Fruit fly (Drosophila melanogaster) whole organism, adult: ENCODE measurements around the gene EMC2A.

Experiments
- CG11617 ChIP-seq: fragments of 200-800 bp; sonication (Bioruptor generic); optimal IDR thresholded peaks from 2 replicates; lab custom pipeline; 2017; ENCODE audit warnings: mild to moderate bottlenecking, missing biosample characterization, missing genetic modification reagents, missing genetic modification characterization
- CG12768 ChIP-seq: fragments of 200-800 bp; sonication (Bioruptor generic); optimal IDR thresholded peaks from 2 replicates; lab custom pipeline; 2017; ENCODE audit warnings: missing biosample characterization, missing genetic modification characterization, mild to moderate bottlenecking, moderate library complexity, missing genetic modification reagents
- CG14711 ChIP-seq: fragments of 200-800 bp; sonication (Bioruptor generic); optimal IDR thresholded peaks from 2 replicates; lab custom pipeline; 2018; ENCODE audit warnings: missing biosample characterization, mild to moderate bottlenecking, missing genetic modification characterization, moderate library complexity
- CG1620 ChIP-seq: fragments of 200-800 bp; sonication (Bioruptor generic); optimal IDR thresholded peaks from 2 replicates; lab custom pipeline; 2016; ENCODE audit warnings: missing biosample characterization, missing genetic modification characterization
- CG33017 ChIP-seq: fragments of 200-800 bp; sonication (Bioruptor generic); optimal IDR thresholded peaks from 2 replicates; lab custom pipeline; 2018; ENCODE audit warnings: missing biosample characterization, mild to moderate bottlenecking, missing genetic modification characterization, moderate library complexity
- CG5204 ChIP-seq: fragments of 200-800 bp; sonication (Bioruptor generic); optimal IDR thresholded peaks from 2 replicates; lab custom pipeline; 2016; ENCODE audit warnings: missing biosample characterization, missing genetic modification characterization
- CG7045 ChIP-seq: fragments of 200-800 bp; sonication (Bioruptor generic); optimal IDR thresholded peaks from 2 replicates; lab custom pipeline; 2017; ENCODE audit warnings: missing biosample characterization, mild to moderate bottlenecking, missing genetic modification characterization
- CG7101 ChIP-seq: fragments of 200-800 bp; sonication (Bioruptor generic); optimal IDR thresholded peaks from 2 replicates; lab custom pipeline; 2018; ENCODE audit warnings: missing biosample characterization, mild to moderate bottlenecking, missing genetic modification characterization, moderate library complexity
- Clk ChIP-seq: fragments of 200-800 bp; sonication (Bioruptor generic); optimal IDR thresholded peaks from 2 replicates; lab custom pipeline; 2017; ENCODE audit warnings: missing biosample characterization, missing genetic modification characterization
- Crg-1 ChIP-seq: fragments of 200-800 bp; sonication (Bioruptor generic); optimal IDR thresholded peaks from 2 replicates; lab custom pipeline; 2016; ENCODE audit warnings: missing biosample characterization, missing genetic modification characterization
- Hr96 ChIP-seq: fragments of 200-800 bp; sonication (Bioruptor generic); optimal IDR thresholded peaks from 2 replicates; lab custom pipeline; 2016; ENCODE audit warnings: missing biosample characterization, missing genetic modification characterization
- Mnt ChIP-seq: fragments of 200-800 bp; sonication (Bioruptor generic); optimal IDR thresholded peaks from 2 replicates; lab custom pipeline; 2016; ENCODE audit warnings: missing biosample characterization, mild to moderate bottlenecking, missing genetic modification characterization
- bab1 ChIP-seq: fragments of 200-800 bp; sonication (Bioruptor generic); optimal IDR thresholded peaks from 3 replicates; lab custom pipeline; 2019; ENCODE audit warnings: missing biosample characterization, mild to moderate bottlenecking, missing genetic modification characterization, moderate library complexity
- cic ChIP-seq: fragments of 200-800 bp; sonication (Bioruptor generic); optimal IDR thresholded peaks from 2 replicates; lab custom pipeline; 2017; ENCODE audit warnings: missing biosample characterization, mild to moderate bottlenecking, missing genetic modification characterization, moderate library complexity
- cnc ChIP-seq, 2 experiments: fragments of >200 bp; optimal IDR thresholded peaks; 2 replicates each; lab custom pipeline; 2017
- kay ChIP-seq: fragments of 200-800 bp; sonication (Bioruptor generic); peaks from one replicate; lab custom pipeline; 2016; ENCODE audit warnings: missing biosample characterization, missing genetic modification characterization, borderline replicate concordance
- ovo ChIP-seq: fragments of 200-800 bp; sonication (Bioruptor generic); optimal IDR thresholded peaks from 2 replicates; lab custom pipeline; 2016; ENCODE audit warnings: missing biosample characterization, missing genetic modification characterization
- pad ChIP-seq: fragments of 200-800 bp; sonication (Bioruptor generic); optimal IDR thresholded peaks from 3 replicates; lab custom pipeline; 2017; ENCODE audit warnings: missing biosample characterization, missing genetic modification characterization, mild to moderate bottlenecking, moderate library complexity, missing genetic modification reagents
- tj ChIP-seq: fragments of 200-800 bp; sonication (Bioruptor generic); optimal IDR thresholded peaks from 3 replicates; lab custom pipeline; 2017; ENCODE audit warnings: missing biosample characterization, mild to moderate bottlenecking, missing genetic modification characterization, moderate library complexity
- toe ChIP-seq: fragments of 200-800 bp; sonication (Bioruptor generic); optimal IDR thresholded peaks from 2 replicates; lab custom pipeline; 2016; ENCODE audit warnings: missing biosample characterization, missing genetic modification characterization

Gene EMC2A

DNA sequence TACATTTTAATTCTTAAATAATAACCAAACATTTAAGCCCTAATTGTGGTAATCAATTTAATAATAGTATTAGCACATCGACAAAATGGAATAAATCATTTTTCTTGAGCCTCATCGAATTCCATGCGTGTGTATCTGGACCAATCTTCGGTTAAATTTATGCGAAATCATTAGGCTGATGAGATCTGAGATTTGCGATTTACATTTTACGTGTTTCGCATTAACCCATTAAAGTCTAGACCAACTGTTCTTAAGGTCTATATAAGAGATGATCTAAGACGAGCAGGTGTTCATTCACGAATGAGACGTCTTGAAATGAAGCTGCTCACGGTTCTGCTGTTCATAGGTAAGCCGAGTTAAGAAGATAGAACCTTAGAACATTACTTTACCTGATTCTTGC lies 35.6 kb upstream of the EMC2A start, which contains the start of gene CG31268:
CG31268 (plus strand) TSS at position 301 of the 400 bp plus-strand sequence.
- TF ChIP-seq ovo (GFP tag; lab: Kevin White, UChicago) = no peak
- no peak for TF ChIP-seq CG33017 (tag; lab: Kevin White, UChicago)
- TF ChIP-seq toe (GFP tag; lab: Kevin White, UChicago) = no peak
- no peak for TF ChIP-seq Clk (GFP tag; lab: Kevin White, UChicago)
- no peak for TF ChIP-seq CG1620
- TF ChIP-seq CG14711 (tag; lab: Kevin White, UChicago) = no peak
- TF ChIP-seq cic (GFP tag; lab: Kevin White, UChicago) = no peak
- TF ChIP-seq CG12768 = no peak
- TF ChIP-seq CG11617 = no peak
- no peak for TF ChIP-seq Hr96
- TF ChIP-seq CG5204 (GFP tag; lab: Kevin White, UChicago) = no peak
- TF ChIP-seq CG7045 (GFP tag; lab: Kevin White, UChicago) = no peak
- no peak for TF ChIP-seq cnc (optimal IDR thresholded peaks at IDR 0.05; lab: Kevin White, UChicago)
- no peak for TF ChIP-seq pad (GFP tag; lab: Kevin White, UChicago)
- no peak for TF ChIP-seq Mnt (GFP tag; lab: Kevin White, UChicago)
- no peak for TF ChIP-seq kay
- no peak for TF ChIP-seq bab1 (GFP tag; lab: Kevin White, UChicago)
- TF ChIP-seq CG7101 (tag; lab: Kevin White, UChicago) = no peak

DNA sequence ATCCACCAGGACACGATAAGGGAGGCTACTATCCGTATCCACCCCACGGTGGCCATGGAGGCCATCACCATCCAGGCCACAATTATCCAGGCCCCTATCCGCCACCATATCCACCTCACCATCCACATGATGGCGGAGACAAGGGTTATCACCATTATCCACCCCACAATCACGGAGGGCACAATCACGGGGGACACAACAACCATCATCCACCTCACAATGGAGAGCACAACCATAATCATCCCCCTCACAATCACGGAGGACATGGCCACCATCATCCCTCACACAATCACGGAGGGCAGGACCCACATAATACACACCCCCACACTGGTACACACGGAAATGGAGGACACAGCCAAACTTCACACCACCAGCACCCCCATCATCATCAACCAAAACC lies 33.9 kb upstream of the EMC2A start:
- TF ChIP-seq pad (GFP tag; lab: Kevin White, UChicago) (no peak), CG12768 (no peak), cnc (optimal IDR thresholded peaks at IDR 0.05; lab: Kevin White, UChicago) (no peak), Mnt (GFP tag; lab: Kevin White, UChicago) (no peak)

- no peak for TF ChIP-seq CG7045 (GFP tag; lab: Kevin White, UChicago)
- TF ChIP-seq toe (GFP tag; lab: Kevin White, UChicago) = no peak
- no peak for TF ChIP-seq kay
- TF ChIP-seq CG14711 (tag; lab: Kevin White, UChicago) = no peak
- TF ChIP-seq CG5204 (GFP tag; lab: Kevin White, UChicago) = no peak
- TF ChIP-seq CG1620 = no peak
- TF ChIP-seq CG12768 = no peak
- TF ChIP-seq Clk (GFP tag; lab: Kevin White, UChicago) = no peak
- TF ChIP-seq CG7101 (tag; lab: Kevin White, UChicago) = no peak
- TF ChIP-seq cnc (optimal IDR thresholded peaks at IDR 0.05; lab: Kevin White, UChicago) = no peak
- TF ChIP-seq ovo (GFP tag; lab: Kevin White, UChicago) = no peak
- no peak for TF ChIP-seq CG11617
- no peak for TF ChIP-seq cic (GFP tag; lab: Kevin White, UChicago)
- TF ChIP-seq Mnt (GFP tag; lab: Kevin White, UChicago) = no peak
- TF ChIP-seq pad (GFP tag; lab: Kevin White, UChicago) = no peak
- no peak for TF ChIP-seq Hr96
- no peak for TF ChIP-seq CG33017 (tag; lab: Kevin White, UChicago)
Observed at dm6 chr3R:17028393-17028792, 32.5 kb upstream of the EMC2A start, which contains the start of gene CG5225. Gene CG5225 (plus strand): TSS chr3R:17028693.

DNA sequence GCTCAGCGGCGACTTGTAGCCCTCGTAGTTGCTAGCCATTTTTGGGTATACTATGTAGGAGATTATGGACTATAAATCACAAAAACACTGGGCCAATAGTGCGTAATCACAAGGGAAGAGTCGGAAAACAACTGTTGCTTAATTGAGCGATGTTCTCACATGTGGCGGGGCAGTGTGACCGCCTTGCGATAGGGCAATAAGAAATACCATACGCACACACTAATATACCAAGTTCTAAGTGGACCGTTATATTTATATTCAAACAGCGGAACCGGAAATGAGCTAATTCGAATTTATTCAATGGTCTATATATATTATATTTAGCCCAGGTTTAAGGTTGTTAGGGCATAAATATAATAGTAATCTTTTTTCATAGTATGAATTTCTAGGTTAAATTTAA lies 25.1 kb upstream of the EMC2A start, which contains the start of gene Adsl:
Adsl (minus strand) TSS at position 165 of the 400 bp plus-strand sequence.
- TF ChIP-seq CG11617 = peak; percentile 65
- peak; percentile 82 for TF ChIP-seq kay
- no peak for TF ChIP-seq CG5204 (GFP tag; lab: Kevin White, UChicago)
- TF ChIP-seq toe (GFP tag; lab: Kevin White, UChicago) = no peak
- no peak for TF ChIP-seq Clk (GFP tag; lab: Kevin White, UChicago)
- peak; percentile 28 for TF ChIP-seq tj (GFP tag; lab: Kevin White, UChicago)
- TF ChIP-seq cnc (optimal IDR thresholded peaks at IDR 0.05; lab: Kevin White, UChicago) = no peak
- TF ChIP-seq Crg-1 (GFP tag; lab: Kevin White, UChicago) = no peak
- TF ChIP-seq Hr96 = peak; percentile 18
- peak; percentile 85 for TF ChIP-seq bab1 (GFP tag; lab: Kevin White, UChicago)
- TF ChIP-seq CG1620 = peak; percentile 18
- TF ChIP-seq cic (GFP tag; lab: Kevin White, UChicago) = no peak
- TF ChIP-seq pad (GFP tag; lab: Kevin White, UChicago) = peak; percentile 46
- peak; percentile 51 for TF ChIP-seq ovo (GFP tag; lab: Kevin White, UChicago)
- peak; percentile 24 for TF ChIP-seq CG7045 (GFP tag; lab: Kevin White, UChicago)
- peak; percentile 84 for TF ChIP-seq Mnt (GFP tag; lab: Kevin White, UChicago)
- TF ChIP-seq CG14711 (tag; lab: Kevin White, UChicago) = peak; percentile 23
- TF ChIP-seq CG7101 (tag; lab: Kevin White, UChicago) = peak; percentile 59
- TF ChIP-seq CG33017 (tag; lab: Kevin White, UChicago) = peak; percentile 56
- no peak for TF ChIP-seq CG12768

DNA sequence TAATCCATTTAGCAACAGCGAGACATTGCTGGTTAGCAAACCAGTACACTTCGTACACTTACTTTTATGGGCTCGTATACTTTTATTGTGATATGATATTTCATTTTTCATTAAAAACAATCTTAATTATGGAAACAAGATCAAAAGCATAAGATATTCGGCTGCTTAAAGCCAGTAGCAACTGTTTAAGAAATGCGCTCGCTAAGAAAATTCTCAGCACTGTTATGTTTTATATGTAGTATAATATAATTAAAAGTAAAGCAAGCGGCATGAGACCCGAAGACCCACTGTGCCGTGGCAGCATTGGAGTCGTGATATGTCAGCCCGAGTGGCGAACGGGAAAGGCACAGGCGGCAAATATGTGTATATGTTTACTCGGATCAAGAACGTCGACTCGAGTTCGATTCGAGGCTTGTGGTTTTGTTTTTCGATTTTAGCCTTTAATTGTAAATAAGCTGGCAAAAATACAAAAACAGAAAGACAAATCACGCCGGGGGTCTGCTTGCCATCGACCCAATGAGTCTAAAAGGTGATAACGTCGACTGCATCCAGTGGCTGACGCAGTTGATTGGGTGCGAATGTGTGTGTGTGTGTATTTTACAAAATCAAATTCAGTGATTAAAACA lies 23.1 kb upstream of the EMC2A start:
- TF ChIP-seq Clk (GFP tag; lab: Kevin White, UChicago) (no peak), CG14711 (tag; lab: Kevin White, UChicago) (no peak), Crg-1 (GFP tag; lab: Kevin White, UChicago) (no peak), CG5204 (GFP tag; lab: Kevin White, UChicago) (peak; percentile 7), kay (peak; percentile 36), CG7045 (GFP tag; lab: Kevin White, UChicago) (no peak), Hr96 (no peak), bab1 (GFP tag; lab: Kevin White, UChicago) (no peak), CG12768 (no peak), CG11617 (no peak), ovo (GFP tag; lab: Kevin White, UChicago) (no peak)

DNA sequence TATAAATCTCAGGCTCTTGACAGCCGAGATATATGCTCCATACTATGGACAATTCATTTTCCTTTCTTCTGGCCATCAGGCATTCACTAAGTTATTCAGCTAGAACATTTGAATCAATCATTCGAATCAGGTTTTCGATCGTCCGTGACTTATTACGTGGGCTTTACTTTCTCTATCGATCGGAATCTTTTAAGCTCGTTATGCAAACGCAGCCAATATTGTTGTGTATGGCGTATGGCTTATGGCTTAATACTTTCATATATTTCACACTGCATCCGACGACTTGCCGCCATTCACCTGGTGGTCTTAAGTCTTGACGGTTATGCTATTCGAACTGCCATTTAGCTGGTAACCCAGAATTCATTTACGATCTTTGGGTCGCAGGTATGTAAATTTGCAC lies 20.3 kb upstream of the EMC2A start:
- TF ChIP-seq CG7101 (tag; lab: Kevin White, UChicago) = no peak
- no peak for TF ChIP-seq CG1620
- TF ChIP-seq CG5204 (GFP tag; lab: Kevin White, UChicago) = no peak
- no peak for TF ChIP-seq CG11617
- TF ChIP-seq Clk (GFP tag; lab: Kevin White, UChicago) = no peak
- TF ChIP-seq ovo (GFP tag; lab: Kevin White, UChicago) = no peak
- TF ChIP-seq CG33017 (tag; lab: Kevin White, UChicago) = no peak
- no peak for TF ChIP-seq CG7045 (GFP tag; lab: Kevin White, UChicago)
- no peak for TF ChIP-seq Hr96
- no peak for TF ChIP-seq tj (GFP tag; lab: Kevin White, UChicago)
- TF ChIP-seq Mnt (GFP tag; lab: Kevin White, UChicago) = no peak
- no peak for TF ChIP-seq bab1 (GFP tag; lab: Kevin White, UChicago)
- TF ChIP-seq CG14711 (tag; lab: Kevin White, UChicago) = no peak
- TF ChIP-seq cnc (optimal IDR thresholded peaks at IDR 0.05; lab: Kevin White, UChicago) = no peak
